Fruit fly (Drosophila melanogaster): Measurements from ENCODE around the gene CG31111.
A peak's percentile ranks its signal among the peaks of the same experiment; 100 is the strongest.

CG31111 gene

DNA sequence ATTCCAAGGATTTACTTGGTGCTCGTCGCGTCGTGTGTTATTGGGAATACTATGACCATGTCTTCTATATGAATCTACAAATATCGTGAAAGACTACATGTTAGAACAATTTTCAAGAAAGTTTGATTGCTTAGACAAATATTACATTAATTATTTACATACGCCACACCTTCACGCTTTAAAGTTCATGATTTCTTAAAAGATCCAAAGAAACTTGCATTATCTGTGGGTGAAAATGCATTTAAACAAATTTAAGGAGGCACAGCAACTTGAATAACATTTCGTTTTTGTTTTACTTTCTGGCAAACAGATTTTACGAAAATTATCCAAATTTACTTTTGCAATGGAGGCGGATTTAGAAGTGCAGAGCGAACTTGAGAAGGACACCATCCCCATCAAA is 19.3 kb downstream of the CG31111 start, which contains the start of gene CG31115:
CG31115 (plus strand) TSS at position 301 of the 400 bp plus-strand sequence.
- no peak for TF ChIP-seq CG5245 (GFP tag; optimal IDR thresholded peaks at IDR 0.05)

- no peak for TF ChIP-seq sima (GFP tag; optimal IDR thresholded peaks at IDR 0.05)
- no peak for TF ChIP-seq Jarid2 (GFP tag; optimal IDR thresholded peaks at IDR 0.05)
- peak; percentile 37 for TF ChIP-seq nom (GFP tag; optimal IDR thresholded peaks at IDR 0.05)
- TF ChIP-seq pzg (GFP tag; optimal IDR thresholded peaks at IDR 0.05): peak; percentile 90
- no peak for TF ChIP-seq bsh (GFP tag; optimal IDR thresholded peaks at IDR 0.05)
- peak; percentile 22 for TF ChIP-seq Elba2 (GFP tag; optimal IDR thresholded peaks at IDR 0.05)
- no peak for TF ChIP-seq croc (GFP tag; conservative IDR thresholded peaks at IDR 0.05)
- no peak for TF ChIP-seq CG1602 (GFP tag; optimal IDR thresholded peaks at IDR 0.05)
- peak; percentile 56 for TF ChIP-seq CG2116 (GFP tag; optimal IDR thresholded peaks at IDR 0.05)
- TF ChIP-seq hkb (optimal IDR thresholded peaks at IDR 0.05): peak; percentile 6
- no peak for TF ChIP-seq hkb (GFP tag; IDR thresholded peaks at IDR 0.05)
- no peak for TF ChIP-seq CG14441 (GFP tag; IDR thresholded peaks at IDR 0.05)
- no peak for TF ChIP-seq dati (GFP tag; IDR thresholded peaks at IDR 0.05)
- TF ChIP-seq CG13624 (GFP tag; optimal IDR thresholded peaks at IDR 0.05): peak; percentile 89
- TF ChIP-seq Fer1 (GFP tag; optimal IDR thresholded peaks at IDR 0.05): peak; percentile 46
- TF ChIP-seq CG9797 (GFP tag; optimal IDR thresholded peaks at IDR 0.05): peak; percentile 97
- TF ChIP-seq Dp (GFP tag; optimal IDR thresholded peaks at IDR 0.05): peak; percentile 97
- TF ChIP-seq zen (tag; optimal IDR thresholded peaks at IDR 0.05): peak; percentile 22
- 0 out of 2 replicates have a peak, but pooled peaks have one; percentile 31 for TF ChIP-seq MBD-R2 (GFP tag; IDR thresholded peaks at IDR 0.05)
- peak; percentile 99 for TF ChIP-seq MESR4 (GFP tag; optimal IDR thresholded peaks at IDR 0.05)
- TF ChIP-seq HmgZ (tag; optimal IDR thresholded peaks at IDR 0.05): peak; percentile 28
- no peak for TF ChIP-seq Ada2b (GFP tag; IDR thresholded peaks at IDR 0.05)
- TF ChIP-seq hth (optimal IDR thresholded peaks at IDR 0.05): no peak
- no peak for TF ChIP-seq zen2 (GFP tag; IDR thresholded peaks at IDR 0.05; ENCODE audit: partially characterized antibody)
- TF ChIP-seq ewg (GFP tag; optimal IDR thresholded peaks at IDR 0.05): peak; percentile 9
- TF ChIP-seq Adf1 (GFP tag; IDR thresholded peaks at IDR 0.05): peak; percentile 69
- peak in 1 of 3 experiments; percentile 59 for TF ChIP-seq Stat92E (GFP tag; optimal IDR thresholded peaks at IDR 0.05)
- TF ChIP-seq sr (GFP tag; IDR thresholded peaks at IDR 0.05): no peak
- no peak for TF ChIP-seq CG8765 (GFP tag; IDR thresholded peaks at IDR 0.05)
- no peak for TF ChIP-seq Lpt (GFP tag; optimal IDR thresholded peaks at IDR 0.05)
- TF ChIP-seq Sin3A (optimal IDR thresholded peaks at IDR 0.05): peak; percentile 32
- no peak for TF ChIP-seq slbo (GFP tag; IDR thresholded peaks at IDR 0.05)
- TF ChIP-seq bbx (GFP tag; IDR thresholded peaks at IDR 0.05; ENCODE audit: partially characterized antibody): 0 out of 2 replicates have a peak, but pooled peaks have one; percentile 30
- peak; percentile 91 for TF ChIP-seq CG4617 (GFP tag; optimal IDR thresholded peaks at IDR 0.05; ENCODE audit: borderline replicate concordance)
- TF ChIP-seq phol (tag; optimal IDR thresholded peaks at IDR 0.05): peak; percentile 3
- peak; percentile 49 for TF ChIP-seq CG34376 (GFP tag; optimal IDR thresholded peaks at IDR 0.05)
- TF ChIP-seq gfzf (GFP tag; optimal IDR thresholded peaks at IDR 0.05): peak; percentile 95
- TF ChIP-seq CG3847 (GFP tag; IDR thresholded peaks at IDR 0.05): peak; percentile 35; the same call in 1 of the 2 replicates
- no peak for TF ChIP-seq Dfd (GFP tag; optimal IDR thresholded peaks at IDR 0.05)
- TF ChIP-seq stwl (tag; optimal IDR thresholded peaks at IDR 0.05): peak; percentile 73
- 0 out of 3 replicates have a peak, but pooled peaks have one; percentile 21 for TF ChIP-seq ci (GFP tag; IDR thresholded peaks at IDR 0.05)
- TF ChIP-seq crp (GFP tag; optimal IDR thresholded peaks at IDR 0.05): peak in 1 of 2 experiments; percentile 18
- peak; percentile 99 for TF ChIP-seq YL-1 (GFP tag; optimal IDR thresholded peaks at IDR 0.05)
- no peak for TF ChIP-seq nau (GFP tag; optimal IDR thresholded peaks at IDR 0.05)
- TF ChIP-seq CG10267 (tag; optimal IDR thresholded peaks at IDR 0.05): peak; percentile 46
- peak; percentile 28 for TF ChIP-seq Ets97D (GFP tag; optimal IDR thresholded peaks at IDR 0.05)
- TF ChIP-seq CG17829 (tag; optimal IDR thresholded peaks at IDR 0.05): peak; percentile 19
Measured at dm6 chr3R:25033142-25033586, 22.8 kb downstream of the CG31111 start, which contains the start of gene Smg6. Gene Smg6 (minus strand): TSS chr3R:25033465.
